Fruit fly (Drosophila melanogaster) whole organism, embryonic: ENCODE data around the gene CG33502.

Experiments
- Asciz ChIP-seq: fragments of 200-800 bp; sonication (Bioruptor generic); optimal IDR thresholded peaks from 2 replicates; lab custom pipeline; 2017; ENCODE audit warnings: missing biosample characterization, mild to moderate bottlenecking, missing genetic modification characterization, missing genetic modification reagents
- Atf6 ChIP-seq: fragments of 200-800 bp; sonication (Bioruptor generic); IDR thresholded peaks from 2 replicates; pipeline ENCODE4 v1.3.6; 2022; ENCODE audit warnings: missing biosample characterization, missing genetic modification characterization
- B-H2 ChIP-seq: fragments of 200-800 bp; sonication (Bioruptor generic); optimal IDR thresholded peaks from 2 replicates; lab custom pipeline; 2018; ENCODE audit warnings: missing biosample characterization, mild to moderate bottlenecking, missing genetic modification characterization
- Blimp-1 ChIP-seq: fragments of 200-800 bp; sonication (Bioruptor generic); optimal IDR thresholded peaks from 3 replicates; lab custom pipeline; 2018; ENCODE audit warnings: missing biosample characterization, missing genetic modification characterization, mild to moderate bottlenecking, moderate library complexity, missing genetic modification reagents
- CG10267 ChIP-seq: fragments of 200-800 bp; sonication (Bioruptor generic); optimal IDR thresholded peaks from 2 replicates; lab custom pipeline; 2018; ENCODE audit warnings: missing biosample characterization, mild to moderate bottlenecking, missing genetic modification characterization, moderate library complexity
- CG10543 ChIP-seq: fragments of 200-800 bp; sonication (Bioruptor generic); optimal IDR thresholded peaks from 3 replicates; lab custom pipeline; 2017; ENCODE audit warnings: missing biosample characterization, mild to moderate bottlenecking, missing genetic modification characterization, moderate library complexity
- CG12071 ChIP-seq: fragments of 200-800 bp; sonication (Bioruptor generic); optimal IDR thresholded peaks from 3 replicates; lab custom pipeline; 2018; ENCODE audit warnings: missing biosample characterization, mild to moderate bottlenecking, missing genetic modification characterization
- CG14050 ChIP-seq: fragments of 200-800 bp; sonication (Bioruptor generic); IDR thresholded peaks from 3 replicates; pipeline ENCODE4 v1.3.6; 2022; ENCODE audit warnings: missing biosample characterization, missing genetic modification characterization
- CG14710 ChIP-seq: fragments of 200-800 bp; sonication (Bioruptor generic); optimal IDR thresholded peaks from 3 replicates; lab custom pipeline; 2019; ENCODE audit warnings: missing biosample characterization, mild to moderate bottlenecking, missing genetic modification characterization, moderate library complexity
- CG1529 ChIP-seq: fragments of 200-800 bp; sonication (Bioruptor generic); optimal IDR thresholded peaks from 3 replicates; lab custom pipeline; 2018; ENCODE audit warnings: missing biosample characterization, missing genetic modification characterization
- CG15601 ChIP-seq: fragments of 200-800 bp; sonication (Bioruptor generic); optimal IDR thresholded peaks from 3 replicates; lab custom pipeline; 2019; ENCODE audit warnings: missing biosample characterization, mild to moderate bottlenecking, missing genetic modification characterization, moderate library complexity
- CG1602 ChIP-seq: fragments of 200-800 bp; sonication (Bioruptor generic); optimal IDR thresholded peaks from 3 replicates; lab custom pipeline; 2016; ENCODE audit warnings: missing biosample characterization, missing genetic modification characterization
- CG16779 ChIP-seq: fragments of 200-800 bp; sonication (Bioruptor generic); IDR thresholded peaks from 2 replicates; pipeline ENCODE4 v1.3.6; 2022; ENCODE audit warnings: missing biosample characterization, missing genetic modification characterization
- CG3281 ChIP-seq: fragments of 200-800 bp; sonication (Bioruptor generic); optimal IDR thresholded peaks from 3 replicates; lab custom pipeline; 2017; ENCODE audit warnings: missing biosample characterization, mild to moderate bottlenecking, missing genetic modification characterization
- CG3407 ChIP-seq: fragments of 200-800 bp; sonication (Bioruptor generic); optimal IDR thresholded peaks from 2 replicates; lab custom pipeline; 2018; ENCODE audit warnings: missing biosample characterization, mild to moderate bottlenecking, missing genetic modification characterization
- CG34376 ChIP-seq: fragments of 200-800 bp; sonication (Bioruptor generic); optimal IDR thresholded peaks from 2 replicates; lab custom pipeline; 2018; ENCODE audit warnings: missing biosample characterization, mild to moderate bottlenecking, missing genetic modification characterization
- CG3726 ChIP-seq: fragments of 200-800 bp; sonication (Bioruptor generic); IDR thresholded peaks from 3 replicates; pipeline ENCODE4, ENCODE4 v1.3.6; 2022; ENCODE audit warnings: missing biosample characterization, missing genetic modification characterization
- CG6654 ChIP-seq: fragments of 200-800 bp; sonication (Bioruptor generic); optimal IDR thresholded peaks from 2 replicates; lab custom pipeline; 2017; ENCODE audit warnings: missing biosample characterization, mild to moderate bottlenecking, missing genetic modification characterization
- CG6683 ChIP-seq: fragments of 200-800 bp; sonication (Bioruptor generic); optimal IDR thresholded peaks from 2 replicates; lab custom pipeline; 2017; ENCODE audit warnings: missing biosample characterization, mild to moderate bottlenecking, missing genetic modification characterization, missing genetic modification reagents
- CG6854 ChIP-seq: fragments of 200-800 bp; sonication (Bioruptor generic); optimal IDR thresholded peaks from 3 replicates; lab custom pipeline; 2017; ENCODE audit warnings: missing biosample characterization, mild to moderate bottlenecking, missing genetic modification characterization
- CG7271 ChIP-seq: fragments of 200-800 bp; sonication (Bioruptor generic); optimal IDR thresholded peaks from 2 replicates; lab custom pipeline; 2018; ENCODE audit warnings: missing biosample characterization, mild to moderate bottlenecking, missing genetic modification characterization, moderate library complexity
- CG7745 ChIP-seq: fragments of 200-800 bp; sonication (Bioruptor generic); optimal IDR thresholded peaks from 2 replicates; lab custom pipeline; 2018; ENCODE audit warnings: missing biosample characterization, mild to moderate bottlenecking, missing genetic modification characterization, moderate library complexity
- CG8944 ChIP-seq: fragments of 200-800 bp; sonication (Bioruptor generic); optimal IDR thresholded peaks from 3 replicates; lab custom pipeline; 2016; ENCODE audit warnings: missing biosample characterization, missing genetic modification characterization
- CG9817 ChIP-seq: fragments of 200-800 bp; sonication (Bioruptor generic); optimal IDR thresholded peaks from 2 replicates; lab custom pipeline; 2018; ENCODE audit warnings: missing biosample characterization, mild to moderate bottlenecking, missing genetic modification characterization, moderate library complexity
- CoRest ChIP-seq: fragments of 200-800 bp; sonication (Bioruptor generic); optimal IDR thresholded peaks from 3 replicates; lab custom pipeline; 2018; ENCODE audit warnings: missing biosample characterization, mild to moderate bottlenecking, missing genetic modification characterization, moderate library complexity
- Dek ChIP-seq: fragments of 200-800 bp; sonication (Bioruptor generic); optimal IDR thresholded peaks from 3 replicates; lab custom pipeline; 2019; ENCODE audit warnings: missing biosample characterization, mild to moderate bottlenecking, missing genetic modification characterization, moderate library complexity
- ERR ChIP-seq: fragments of 200-800 bp; sonication (Bioruptor generic); optimal IDR thresholded peaks from 2 replicates; lab custom pipeline; 2016; ENCODE audit warnings: missing biosample characterization, missing genetic modification characterization
- Fer1 ChIP-seq: fragments of 200-800 bp; sonication (Bioruptor generic); optimal IDR thresholded peaks from 2 replicates; lab custom pipeline; 2017; ENCODE audit warnings: missing biosample characterization, mild to moderate bottlenecking, missing genetic modification characterization
- H2.0 ChIP-seq: fragments of 200-800 bp; sonication (Bioruptor generic); IDR thresholded peaks from 2 replicates; pipeline ENCODE4 v1.3.6; 2022; ENCODE audit warnings: missing biosample characterization, missing genetic modification characterization
- Lpt ChIP-seq: fragments of >200 bp; optimal IDR thresholded peaks from 2 replicates; lab custom pipeline; 2018; ENCODE audit warnings: missing biosample characterization, missing genetic modification characterization
- Optix ChIP-seq: fragments of 200-800 bp; sonication (Bioruptor generic); IDR thresholded peaks from 3 replicates; pipeline ENCODE4 v1.3.6; 2022; ENCODE audit warnings: missing biosample characterization, missing genetic modification characterization
- Sin3A ChIP-seq: fragments of >200 bp; optimal IDR thresholded peaks from 2 replicates; lab custom pipeline; 2018
- TFAM ChIP-seq: fragments of 200-800 bp; sonication (Bioruptor generic); optimal IDR thresholded peaks from 2 replicates; lab custom pipeline; 2017; ENCODE audit warnings: missing biosample characterization, missing genetic modification characterization, inconsistent platforms
- Tbp ChIP-seq: fragments of >200 bp; optimal IDR thresholded peaks from 2 replicates; lab custom pipeline; 2018; ENCODE audit warnings: missing biosample characterization, missing genetic modification characterization
- Xrp1 ChIP-seq: fragments of 200-800 bp; sonication (Bioruptor generic); IDR thresholded peaks from 2 replicates; pipeline ENCODE4 v1.3.6; 2022; ENCODE audit warnings: missing biosample characterization, missing genetic modification characterization
- ara ChIP-seq: fragments of 200-800 bp; sonication (Bioruptor generic); IDR thresholded peaks from 2 replicates; pipeline ENCODE4 v1.3.6; 2022; ENCODE audit warnings: missing biosample characterization, missing genetic modification characterization
- btn ChIP-seq: fragments of 200-800 bp; sonication (Bioruptor generic); optimal IDR thresholded peaks from 2 replicates; lab custom pipeline; 2016; ENCODE audit warnings: missing biosample characterization, missing genetic modification characterization
- chif ChIP-seq, 2 experiments: fragments of 200-800 bp; sonication (Bioruptor generic); optimal IDR thresholded peaks; 3 replicates each; lab custom pipeline; 2016; ENCODE audit warnings: missing biosample characterization in 2 of 2, missing genetic modification characterization in 2 of 2
- corto ChIP-seq: fragments of 200-800 bp; sonication (Bioruptor generic); optimal IDR thresholded peaks from 2 replicates; lab custom pipeline; 2016; ENCODE audit warnings: missing biosample characterization, mild to moderate bottlenecking, missing genetic modification characterization, moderate library complexity
- disco-r ChIP-seq: fragments of 200-800 bp; sonication (Bioruptor generic); optimal IDR thresholded peaks from 2 replicates; lab custom pipeline; 2016; ENCODE audit warnings: missing biosample characterization, missing genetic modification characterization
- dm ChIP-seq: fragments of 200-800 bp; sonication (Bioruptor generic); optimal IDR thresholded peaks from 3 replicates; lab custom pipeline; 2016; ENCODE audit warnings: missing biosample characterization, missing genetic modification characterization
- fu2 ChIP-seq: fragments of 200-800 bp; sonication (Bioruptor generic); optimal IDR thresholded peaks from 2 replicates; lab custom pipeline; 2016; ENCODE audit warnings: missing biosample characterization, missing genetic modification characterization
- grau ChIP-seq: fragments of 200-800 bp; optimal IDR thresholded peaks from 3 replicates; lab custom pipeline; 2019; ENCODE audit warnings: missing biosample characterization, mild to moderate bottlenecking, missing genetic modification characterization, moderate library complexity
- inv ChIP-seq: fragments of 200-800 bp; sonication (Bioruptor generic); IDR thresholded peaks from 2 replicates; pipeline ENCODE4 v1.3.6; 2022; ENCODE audit warnings: missing biosample characterization, missing genetic modification characterization; ENCODE audit not compliant: partially characterized antibody
- mirr ChIP-seq: fragments of 200-800 bp; sonication (Bioruptor generic); optimal IDR thresholded peaks from 3 replicates; lab custom pipeline; 2018; ENCODE audit warnings: missing biosample characterization, mild to moderate bottlenecking, missing genetic modification characterization
- org-1 ChIP-seq: fragments of 200-800 bp; sonication (Bioruptor generic); optimal IDR thresholded peaks from 2 replicates; lab custom pipeline; 2017; ENCODE audit warnings: missing biosample characterization, missing genetic modification characterization
- ranshi ChIP-seq: fragments of 200-800 bp; sonication (Bioruptor generic); IDR thresholded peaks from 2 replicates; pipeline ENCODE4 v1.3.6; 2022; ENCODE audit warnings: missing biosample characterization, missing genetic modification characterization
- sens ChIP-seq: fragments of 200-800 bp; sonication (Bioruptor generic); peaks from one replicate; lab custom pipeline; 2016; ENCODE audit warnings: missing biosample characterization, missing genetic modification characterization
- tll ChIP-seq, 2 experiments: fragments of 200-800 bp in 1 of 2; fragments of >200 bp in 1 of 2; sonication (Bioruptor generic) in 1 of 2; optimal IDR thresholded peaks; 2 replicates each; lab custom pipeline; 2017 to 2019; ENCODE audit warnings: missing biosample characterization in 2 of 2, missing genetic modification characterization in 2 of 2, mild to moderate bottlenecking in 1 of 2, moderate library complexity in 1 of 2
- trem ChIP-seq: fragments of 200-800 bp; optimal IDR thresholded peaks from 3 replicates; lab custom pipeline; 2019; ENCODE audit warnings: missing biosample characterization, mild to moderate bottlenecking, missing genetic modification characterization, moderate library complexity
- wor ChIP-seq: fragments of 200-800 bp; sonication (Bioruptor generic); IDR thresholded peaks from 2 replicates; pipeline ENCODE4 v1.3.6; 2022; ENCODE audit warnings: missing biosample characterization, missing genetic modification characterization
- zfh1 ChIP-seq: fragments of 200-800 bp; sonication (Bioruptor generic); IDR thresholded peaks from 3 replicates; pipeline ENCODE4 v1.3.6; 2022; ENCODE audit warnings: missing biosample characterization, missing genetic modification characterization

The CG33502 gene

dm6 chrX:21631452-21631851 is 20.1 kb upstream of the CG33502 start (continued):
- peak; percentile 94 for TF ChIP-seq sens
- no peak for TF ChIP-seq CG3726 (GFP tag; lab: Robert Waterston, UW)
- TF ChIP-seq wor (GFP tag; lab: Robert Waterston, UW): peak; percentile 55; the same call in 1 of the 2 replicates
- no peak for TF ChIP-seq tll (GFP tag; optimal IDR thresholded peaks at IDR 0.05; lab: Kevin White, UChicago)
- no peak for TF ChIP-seq CG16779 (GFP tag; lab: Robert Waterston, UW)
- TF ChIP-seq CG10543 (GFP tag; lab: Kevin White, UChicago): no peak
- TF ChIP-seq org-1 (GFP tag; lab: Kevin White, UChicago): peak; percentile 54
- TF ChIP-seq CG7271 (tag; lab: Kevin White, UChicago): peak; percentile 23
- no peak for TF ChIP-seq CG12071 (GFP tag; lab: Kevin White, UChicago)
- peak; percentile 64; the same call in 1 of the 2 replicates for TF ChIP-seq ranshi (GFP tag; lab: Robert Waterston, UW)
- TF ChIP-seq TFAM (GFP tag; lab: Kevin White, UChicago): peak; percentile 4
- peak; percentile 76 for TF ChIP-seq grau (tag; lab: Kevin White, UChicago)
- TF ChIP-seq chif (GFP tag; optimal IDR thresholded peaks at IDR 0.05; lab: Kevin White, UChicago): peak; percentile 64 to 75
- TF ChIP-seq inv: no peak
- no peak for TF ChIP-seq Sin3A
- peak; percentile 61 for TF ChIP-seq CG8944 (GFP tag; lab: Kevin White, UChicago)
- TF ChIP-seq Optix (GFP tag; lab: Robert Waterston, UW): no peak
- TF ChIP-seq CG6683 (GFP tag; lab: Kevin White, UChicago): peak; percentile 23
- no peak for TF ChIP-seq Atf6 (GFP tag; lab: Robert Waterston, UW)
- TF ChIP-seq CG1529 (GFP tag; lab: Kevin White, UChicago): peak; percentile 64
- peak; percentile 67 for TF ChIP-seq CG3281 (GFP tag; lab: Kevin White, UChicago)
- no peak for TF ChIP-seq CG34376
- no peak for TF ChIP-seq zfh1
- no peak for TF ChIP-seq mirr (GFP tag; lab: Kevin White, UChicago)
- TF ChIP-seq Asciz (GFP tag; lab: Kevin White, UChicago): peak; percentile 67
- no peak for TF ChIP-seq B-H2 (GFP tag; lab: Kevin White, UChicago)
- peak; percentile 34 for TF ChIP-seq CG6654
- peak; percentile 69 for TF ChIP-seq CG15601 (tag; lab: Kevin White, UChicago)
- peak; percentile 77 for TF ChIP-seq CG10267 (tag; lab: Kevin White, UChicago)
- TF ChIP-seq dm (GFP tag; lab: Kevin White, UChicago): peak; percentile 18
- peak; percentile 37; the same call in 2 of the 3 replicates for TF ChIP-seq CG14050 (GFP tag; lab: Robert Waterston, UW)
- TF ChIP-seq ara (GFP tag; lab: Robert Waterston, UW): no peak
- TF ChIP-seq CoRest: peak; percentile 79
- TF ChIP-seq corto: no peak
- TF ChIP-seq disco-r (GFP tag; lab: Kevin White, UChicago): peak; percentile 48
- no peak for TF ChIP-seq fu2 (GFP tag; lab: Kevin White, UChicago)
- peak; percentile 55 for TF ChIP-seq btn (GFP tag; lab: Kevin White, UChicago)
- TF ChIP-seq CG14710 (tag; lab: Kevin White, UChicago): peak; percentile 85
- TF ChIP-seq CG9817: peak; percentile 56
- TF ChIP-seq trem (tag; lab: Kevin White, UChicago): peak; percentile 74
- TF ChIP-seq Tbp: no peak
- no peak for TF ChIP-seq CG6854 (GFP tag; lab: Kevin White, UChicago)
- TF ChIP-seq Dek (tag; lab: Kevin White, UChicago): peak; percentile 32
- peak; percentile 50 for TF ChIP-seq CG3407 (GFP tag; lab: Kevin White, UChicago)
- no peak for TF ChIP-seq H2.0
- no peak for TF ChIP-seq CG7745 (tag; lab: Kevin White, UChicago)
- peak; percentile 54 for TF ChIP-seq CG1602 (GFP tag; lab: Kevin White, UChicago)
- no peak for TF ChIP-seq Lpt (GFP tag; lab: Kevin White, UChicago)
- no peak for TF ChIP-seq ERR (GFP tag; lab: Kevin White, UChicago)
- TF ChIP-seq Xrp1 (GFP tag; lab: Robert Waterston, UW): no peak; the same call in 1 of the 2 replicates
- TF ChIP-seq Fer1: peak; percentile 54
- TF ChIP-seq Blimp-1 (GFP tag; lab: Kevin White, UChicago): peak; percentile 83
